Fruit fly (Drosophila melanogaster) whole organism, prepupa: Measurements from ENCODE around the gene PpD3.

ENCODE experiments used
- Blimp-1 ChIP-seq: fragments of 200-800 bp; sonication (Bioruptor generic); optimal IDR thresholded peaks from 3 replicates; lab custom pipeline; 2017; ENCODE audit warnings: missing biosample characterization, missing genetic modification characterization, mild to moderate bottlenecking, moderate library complexity, missing genetic modification reagents
- CG10631 ChIP-seq: fragments of 200-800 bp; sonication (Bioruptor generic); optimal IDR thresholded peaks from 2 replicates; lab custom pipeline; 2016; ENCODE audit warnings: missing biosample characterization, missing genetic modification characterization
- CG10669 ChIP-seq: fragments of 200-800 bp; sonication (Bioruptor generic); optimal IDR thresholded peaks from 3 replicates; lab custom pipeline; 2018; ENCODE audit warnings: missing biosample characterization, mild to moderate bottlenecking, missing genetic modification characterization, moderate library complexity
- CG15336 ChIP-seq: fragments of 200-800 bp; sonication (Bioruptor generic); IDR thresholded peaks from 2 replicates; pipeline ENCODE4 v1.3.6; 2022; ENCODE audit warnings: missing biosample characterization, missing genetic modification characterization
- CG1621 ChIP-seq: fragments of 200-800 bp; sonication (Bioruptor generic); optimal IDR thresholded peaks from 3 replicates; lab custom pipeline; 2018; ENCODE audit warnings: missing biosample characterization, mild to moderate bottlenecking, missing genetic modification characterization
- CG16779 ChIP-seq: fragments of 200-800 bp; sonication (Bioruptor generic); optimal IDR thresholded peaks from 3 replicates; lab custom pipeline; 2017; ENCODE audit warnings: missing biosample characterization, mild to moderate bottlenecking, missing genetic modification characterization
- CG3032 ChIP-seq: fragments of 200-800 bp; optimal IDR thresholded peaks from 2 replicates; lab custom pipeline; 2019; ENCODE audit warnings: missing biosample characterization, mild to moderate bottlenecking, missing genetic modification characterization, moderate library complexity
- CG31627 ChIP-seq: fragments of 200-800 bp; sonication (Bioruptor generic); optimal IDR thresholded peaks from 3 replicates; lab custom pipeline; 2016; ENCODE audit warnings: missing biosample characterization, missing genetic modification characterization
- CG32006 ChIP-seq: fragments of 200-800 bp; sonication (Bioruptor generic); optimal IDR thresholded peaks from 3 replicates; lab custom pipeline; 2017; ENCODE audit warnings: missing biosample characterization, mild to moderate bottlenecking, missing genetic modification characterization
- CG3919 ChIP-seq: fragments of 200-800 bp; sonication (Bioruptor generic); optimal IDR thresholded peaks from 3 replicates; lab custom pipeline; 2016; ENCODE audit warnings: missing biosample characterization, missing genetic modification characterization
- CG6276 ChIP-seq: fragments of 200-800 bp; sonication (Bioruptor generic); optimal IDR thresholded peaks from 2 replicates; lab custom pipeline; 2017; ENCODE audit warnings: missing biosample characterization, mild to moderate bottlenecking, missing genetic modification characterization
- CG6792 ChIP-seq: fragments of 200-800 bp; sonication (Bioruptor generic); optimal IDR thresholded peaks from 3 replicates; lab custom pipeline; 2016; ENCODE audit warnings: missing biosample characterization, missing genetic modification characterization
- CG6854 ChIP-seq: fragments of 200-800 bp; sonication (Bioruptor generic); optimal IDR thresholded peaks from 2 replicates; lab custom pipeline; 2017; ENCODE audit warnings: missing biosample characterization, mild to moderate bottlenecking, missing genetic modification characterization
- CG8319 ChIP-seq: fragments of 200-800 bp; sonication (Bioruptor generic); optimal IDR thresholded peaks from 3 replicates; lab custom pipeline; 2016; ENCODE audit warnings: missing biosample characterization, missing genetic modification characterization
- CG8632 ChIP-seq: fragments of 200-800 bp; sonication (Bioruptor generic); optimal IDR thresholded peaks from 3 replicates; lab custom pipeline; 2016; ENCODE audit warnings: missing biosample characterization, missing genetic modification characterization
- CG9139 ChIP-seq: fragments of 200-800 bp; sonication (Bioruptor generic); optimal IDR thresholded peaks from 3 replicates; lab custom pipeline; 2017; ENCODE audit warnings: missing biosample characterization, mild to moderate bottlenecking, missing genetic modification characterization
- Eip78C ChIP-seq: fragments of 200-800 bp; sonication (Bioruptor generic); peaks from one replicate; lab custom pipeline; 2016; ENCODE audit warnings: missing biosample characterization, missing genetic modification characterization
- Gug ChIP-seq: fragments of 200-800 bp; sonication (Bioruptor generic); IDR thresholded peaks from 2 replicates; pipeline ENCODE4 v1.3.6; 2022; ENCODE audit warnings: missing biosample characterization, missing genetic modification characterization
- Hr38 ChIP-seq: sonication (Bioruptor generic); optimal IDR thresholded peaks from 2 replicates; lab custom pipeline; 2016; ENCODE audit warnings: missing biosample characterization, missing genetic modification characterization
- Hr4 ChIP-seq: fragments of 200-800 bp; sonication (Bioruptor generic); optimal IDR thresholded peaks from 3 replicates; lab custom pipeline; 2016; ENCODE audit warnings: missing biosample characterization, missing genetic modification characterization
- Lpt ChIP-seq: fragments of 200-800 bp; sonication (Bioruptor generic); optimal IDR thresholded peaks from 3 replicates; lab custom pipeline; 2016; ENCODE audit warnings: missing biosample characterization, missing genetic modification characterization
- Met ChIP-seq: fragments of 200-800 bp; sonication (Bioruptor generic); optimal IDR thresholded peaks from 3 replicates; lab custom pipeline; 2016; ENCODE audit warnings: missing biosample characterization, missing genetic modification characterization
- OdsH ChIP-seq: fragments of 200-800 bp; sonication (Bioruptor generic); optimal IDR thresholded peaks from 3 replicates; lab custom pipeline; 2016; ENCODE audit warnings: missing biosample characterization, missing genetic modification characterization
- Smox ChIP-seq: fragments of 200-800 bp; sonication (Bioruptor generic); optimal IDR thresholded peaks from 3 replicates; lab custom pipeline; 2016; ENCODE audit warnings: missing biosample characterization, missing genetic modification characterization
- Sox14 ChIP-seq: fragments of 200-800 bp; sonication (Bioruptor generic); optimal IDR thresholded peaks from 3 replicates; lab custom pipeline; 2016; ENCODE audit warnings: missing biosample characterization, missing genetic modification characterization
- Sox15 ChIP-seq: fragments of 200-800 bp; sonication (Bioruptor generic); optimal IDR thresholded peaks from 3 replicates; lab custom pipeline; 2016; ENCODE audit warnings: missing biosample characterization, missing genetic modification characterization
- cyc ChIP-seq: fragments of 200-800 bp; sonication (Bioruptor generic); optimal IDR thresholded peaks from 3 replicates; lab custom pipeline; 2016; ENCODE audit warnings: missing biosample characterization, missing genetic modification characterization
- dsx ChIP-seq: fragments of 200-800 bp; optimal IDR thresholded peaks from 3 replicates; lab custom pipeline; 2019; ENCODE audit warnings: missing biosample characterization, mild to moderate bottlenecking, missing genetic modification characterization, moderate library complexity; ENCODE audit not compliant: poor library complexity, severe bottlenecking
- eg ChIP-seq: fragments of 200-800 bp; sonication (Bioruptor generic); IDR thresholded peaks from 3 replicates; pipeline ENCODE4 v1.3.6; 2022; ENCODE audit warnings: missing biosample characterization, missing genetic modification characterization
- esn ChIP-seq: fragments of 200-800 bp; sonication (Bioruptor generic); optimal IDR thresholded peaks from 2 replicates; lab custom pipeline; 2016; ENCODE audit warnings: missing biosample characterization, mild to moderate bottlenecking, missing genetic modification characterization, moderate library complexity
- fd59A ChIP-seq: fragments of 200-800 bp; sonication (Bioruptor generic); optimal IDR thresholded peaks from 2 replicates; lab custom pipeline; 2017; ENCODE audit warnings: missing biosample characterization, mild to moderate bottlenecking, missing genetic modification characterization, missing genetic modification reagents
- fd85E ChIP-seq: fragments of 200-800 bp; sonication (Bioruptor generic); optimal IDR thresholded peaks from 3 replicates; lab custom pipeline; 2016; ENCODE audit warnings: missing biosample characterization, missing genetic modification characterization
- fkh ChIP-seq: fragments of 200-800 bp; sonication (Bioruptor generic); optimal IDR thresholded peaks from 3 replicates; lab custom pipeline; 2017; ENCODE audit warnings: missing biosample characterization, mild to moderate bottlenecking, missing genetic modification characterization, moderate library complexity
- lz ChIP-seq: fragments of 200-800 bp; sonication (Bioruptor generic); optimal IDR thresholded peaks from 3 replicates; lab custom pipeline; 2016; ENCODE audit warnings: missing biosample characterization, missing genetic modification characterization
- net ChIP-seq: fragments of 200-800 bp; sonication (Bioruptor generic); optimal IDR thresholded peaks from 3 replicates; lab custom pipeline; 2016; ENCODE audit warnings: missing biosample characterization, missing genetic modification characterization
- pdm3 ChIP-seq: fragments of 200-800 bp; sonication (Bioruptor generic); optimal IDR thresholded peaks from 3 replicates; lab custom pipeline; 2016; ENCODE audit warnings: missing biosample characterization, missing genetic modification characterization
- salr ChIP-seq, 2 experiments: fragments of 200-800 bp; sonication (Bioruptor generic); optimal IDR thresholded peaks; 3 replicates each; lab custom pipeline; 2016 to 2018; ENCODE audit warnings: missing biosample characterization in 2 of 2, missing genetic modification characterization in 2 of 2, mild to moderate bottlenecking in 1 of 2
- svp ChIP-seq: fragments of 200-800 bp; sonication (Bioruptor generic); peaks from one replicate; lab custom pipeline; 2016; ENCODE audit warnings: missing biosample characterization, missing genetic modification characterization
- topi ChIP-seq: fragments of 200-800 bp; sonication (Bioruptor generic); optimal IDR thresholded peaks from 3 replicates; lab custom pipeline; 2016; ENCODE audit warnings: missing biosample characterization, missing genetic modification characterization
- vri ChIP-seq: fragments of 200-800 bp; sonication (Bioruptor generic); optimal IDR thresholded peaks from 3 replicates; lab custom pipeline; 2016; ENCODE audit warnings: missing biosample characterization, mild to moderate bottlenecking, missing genetic modification characterization

PpD3 gene

dm6 chr3R:9702567-9702966 is 45.1 kb upstream of the PpD3 start (continued):
- no peak for TF ChIP-seq Blimp-1
- peak; percentile 16 for TF ChIP-seq CG8632 (GFP tag; lab: Kevin White, UChicago)
- TF ChIP-seq cyc: peak; percentile 38
- peak; percentile 57 for TF ChIP-seq net (GFP tag; lab: Kevin White, UChicago)
- peak; percentile 67 for TF ChIP-seq pdm3 (GFP tag; lab: Kevin White, UChicago)
- TF ChIP-seq CG10631: peak; percentile 51
- peak; percentile 78 for TF ChIP-seq CG32006 (GFP tag; lab: Kevin White, UChicago)
- no peak for TF ChIP-seq CG3032
- peak in 1 of 2 experiments; percentile 40 for TF ChIP-seq salr (GFP tag; optimal IDR thresholded peaks at IDR 0.05; lab: Kevin White, UChicago)
- TF ChIP-seq CG10669 (GFP tag; lab: Kevin White, UChicago): peak; percentile 41
- TF ChIP-seq CG8319: no peak
- peak; percentile 59 for TF ChIP-seq Sox14 (GFP tag; lab: Kevin White, UChicago)
- TF ChIP-seq, all 60 proteins: peak for 35

- TF ChIP-seq Blimp-1 (peak; percentile 55), fd85E (GFP tag; lab: Kevin White, UChicago) (no peak)
These were observed 44.4 kb upstream of the PpD3 start for dm6 chr3R:9703273-9703672.

DNA sequence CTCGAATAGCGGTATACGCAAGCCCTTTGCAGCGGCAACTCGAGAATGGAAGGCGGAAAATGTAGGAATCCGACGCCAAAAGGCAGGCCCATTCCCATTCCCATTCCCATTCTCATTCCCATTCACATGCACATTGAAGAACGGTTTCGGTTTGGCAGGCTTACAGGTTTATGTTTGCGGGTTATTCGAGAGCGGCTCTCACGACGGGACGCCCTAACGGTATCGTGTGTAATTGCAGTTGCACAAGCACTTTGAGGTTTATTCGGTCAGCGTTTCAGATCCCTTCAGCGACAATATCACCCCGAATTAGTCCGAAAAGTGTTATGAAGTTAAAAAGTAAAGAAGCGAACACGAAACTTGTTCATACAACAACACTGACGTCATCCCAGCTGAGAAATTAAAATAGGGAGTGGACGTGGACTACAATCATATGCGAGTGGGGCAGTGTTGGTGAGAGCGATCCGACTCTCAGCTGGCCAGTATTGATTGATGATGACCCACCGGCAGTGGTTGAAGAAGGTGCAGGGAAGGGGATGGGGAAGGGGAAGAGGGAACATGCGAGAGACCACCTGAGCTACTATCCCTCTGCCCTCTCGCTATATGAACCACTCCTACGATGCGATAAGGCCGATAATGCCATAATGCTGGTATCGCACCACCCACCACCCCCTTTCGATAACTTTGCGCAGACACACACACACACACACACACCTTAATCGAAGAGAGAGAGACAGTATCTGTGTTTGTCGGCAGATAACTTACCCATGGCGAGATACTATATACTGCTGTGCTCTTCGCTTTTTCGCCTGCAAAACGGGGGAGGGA is 43.3 kb upstream of the PpD3 start:
- TF ChIP-seq svp (GFP tag; lab: Kevin White, UChicago) (peak; percentile 85), CG16779 (tag; lab: Kevin White, UChicago) (peak; percentile 42), vri (peak; percentile 99), Hr38 (GFP tag; lab: Kevin White, UChicago) (no peak), CG1621 (tag; lab: Kevin White, UChicago) (no peak), fd85E (GFP tag; lab: Kevin White, UChicago) (peak; percentile 1), eg (GFP tag; lab: Robert Waterston, UW) (no peak), fkh (GFP tag; lab: Kevin White, UChicago) (peak; percentile 13), Lpt (GFP tag; lab: Kevin White, UChicago) (peak; percentile 33), Gug (GFP tag; lab: Robert Waterston, UW) (no peak), OdsH (no peak), Hr4 (no peak)

DNA sequence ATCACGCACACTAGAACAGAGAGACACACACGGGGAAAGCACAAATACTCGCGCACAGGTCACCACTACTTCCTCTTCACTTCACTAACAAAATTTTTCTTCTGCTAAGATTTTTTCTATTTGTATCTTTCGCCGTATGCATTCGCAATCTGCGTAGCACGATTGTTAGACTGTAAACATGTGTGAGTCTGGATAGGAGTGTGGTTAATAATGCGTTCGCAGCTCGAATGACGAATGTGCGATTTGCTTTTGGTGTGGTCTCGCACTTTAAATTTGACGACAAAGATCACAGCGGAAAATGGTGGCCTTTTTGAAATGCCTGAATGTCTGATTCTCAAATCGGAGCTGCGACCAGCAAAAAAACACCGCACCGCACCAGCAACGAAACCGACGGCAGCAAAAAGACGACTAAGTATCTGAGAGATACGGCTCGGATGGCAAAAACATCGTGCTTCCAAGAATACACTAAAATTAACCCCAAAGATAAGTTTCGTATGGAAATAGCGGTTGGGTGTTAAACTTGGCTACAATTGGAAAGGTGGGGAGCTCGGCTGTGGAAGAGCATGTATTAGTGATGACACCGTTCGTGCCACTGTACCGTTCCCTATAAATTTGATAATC is 42.6 kb upstream of the PpD3 start, which contains the start of gene Unc-115a:
Unc-115a (minus strand) TSS at position 410 of the 621 bp plus-strand sequence.
- TF ChIP-seq CG3032 (peak; percentile 36), Sox14 (GFP tag; lab: Kevin White, UChicago) (peak; percentile 69), eg (GFP tag; lab: Robert Waterston, UW) (no peak), svp (GFP tag; lab: Kevin White, UChicago) (no peak), dsx (GFP tag; lab: Kevin White, UChicago) (peak; percentile 60), Lpt (GFP tag; lab: Kevin White, UChicago) (no peak), Met (GFP tag; lab: Kevin White, UChicago) (no peak), CG8632 (GFP tag; lab: Kevin White, UChicago) (no peak), Eip78C (no peak), CG6854 (GFP tag; lab: Kevin White, UChicago) (peak; percentile 28), Gug (GFP tag; lab: Robert Waterston, UW) (no peak), CG3919 (no peak), Blimp-1 (no peak), CG6276 (GFP tag; lab: Kevin White, UChicago) (no peak), cyc (peak; percentile 1), esn (GFP tag; lab: Kevin White, UChicago) (peak; percentile 55), CG6792 (no peak), topi (no peak), CG31627 (GFP tag; lab: Kevin White, UChicago) (peak; percentile 4), pdm3 (GFP tag; lab: Kevin White, UChicago) (no peak), Hr38 (GFP tag; lab: Kevin White, UChicago) (no peak), CG8319 (no peak), Smox (no peak), salr (GFP tag; optimal IDR thresholded peaks at IDR 0.05; lab: Kevin White, UChicago) (no peak), CG9139 (no peak), Sox15 (no peak), vri (no peak), lz (GFP tag; lab: Kevin White, UChicago) (peak; percentile 38), fd85E (GFP tag; lab: Kevin White, UChicago) (no peak), CG32006 (GFP tag; lab: Kevin White, UChicago) (no peak), CG15336 (GFP tag; lab: Robert Waterston, UW) (no peak), CG16779 (tag; lab: Kevin White, UChicago) (no peak), fd59A (GFP tag; lab: Kevin White, UChicago) (no peak), net (GFP tag; lab: Kevin White, UChicago) (no peak), fkh (GFP tag; lab: Kevin White, UChicago) (peak; percentile 35), Hr4 (no peak)
